Worm (Caenorhabditis elegans): ENCODE results near the gene tald-1.

DNA sequence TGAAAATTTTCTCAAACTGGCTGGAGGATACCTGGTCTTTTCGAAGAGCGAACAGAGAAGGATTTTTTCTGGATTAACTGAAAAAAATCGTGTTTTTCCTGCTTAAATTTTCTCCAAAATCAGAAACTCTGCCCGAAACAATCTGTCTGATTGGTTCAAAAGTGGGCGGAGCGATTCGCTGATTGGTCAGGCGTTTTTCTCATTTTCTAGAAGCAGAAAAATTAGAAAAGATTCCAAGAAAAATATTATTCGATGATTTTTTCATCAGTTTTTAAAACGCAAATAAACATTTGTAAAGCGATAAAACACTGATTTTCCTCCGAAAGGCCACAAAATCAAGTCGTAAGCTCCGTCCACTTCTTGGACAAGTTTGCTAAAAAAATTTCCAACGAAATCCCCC lies 12.4 kb downstream of the tald-1 start:
- no peak for TF ChIP-seq nhr-11 (tag; optimal IDR thresholded peaks at IDR 0.05)
- no peak for TF ChIP-seq pha-2 (tag; optimal IDR thresholded peaks at IDR 0.05)
- TF ChIP-seq elt-2 (tag; optimal IDR thresholded peaks at IDR 0.05), result no peak
- no peak for TF ChIP-seq tbx-2 (tag; optimal IDR thresholded peaks at IDR 0.05)
- no peak for TF ChIP-seq hlh-6 (tag; optimal IDR thresholded peaks at IDR 0.05)
- TF ChIP-seq sox-4 (tag; optimal IDR thresholded peaks at IDR 0.05), result no peak
- no peak for TF ChIP-seq lim-6 (tag; optimal IDR thresholded peaks at IDR 0.05)
- TF ChIP-seq C08G9.2 (tag; optimal IDR thresholded peaks at IDR 0.05), result no peak
- no peak for TF ChIP-seq unc-86 (tag; optimal IDR thresholded peaks at IDR 0.05)
- no peak for TF ChIP-seq ceh-45 (GFP tag; IDR thresholded peaks at IDR 0.05)

All from whole organism, late embryonic.